In the genomic region with DNA sequence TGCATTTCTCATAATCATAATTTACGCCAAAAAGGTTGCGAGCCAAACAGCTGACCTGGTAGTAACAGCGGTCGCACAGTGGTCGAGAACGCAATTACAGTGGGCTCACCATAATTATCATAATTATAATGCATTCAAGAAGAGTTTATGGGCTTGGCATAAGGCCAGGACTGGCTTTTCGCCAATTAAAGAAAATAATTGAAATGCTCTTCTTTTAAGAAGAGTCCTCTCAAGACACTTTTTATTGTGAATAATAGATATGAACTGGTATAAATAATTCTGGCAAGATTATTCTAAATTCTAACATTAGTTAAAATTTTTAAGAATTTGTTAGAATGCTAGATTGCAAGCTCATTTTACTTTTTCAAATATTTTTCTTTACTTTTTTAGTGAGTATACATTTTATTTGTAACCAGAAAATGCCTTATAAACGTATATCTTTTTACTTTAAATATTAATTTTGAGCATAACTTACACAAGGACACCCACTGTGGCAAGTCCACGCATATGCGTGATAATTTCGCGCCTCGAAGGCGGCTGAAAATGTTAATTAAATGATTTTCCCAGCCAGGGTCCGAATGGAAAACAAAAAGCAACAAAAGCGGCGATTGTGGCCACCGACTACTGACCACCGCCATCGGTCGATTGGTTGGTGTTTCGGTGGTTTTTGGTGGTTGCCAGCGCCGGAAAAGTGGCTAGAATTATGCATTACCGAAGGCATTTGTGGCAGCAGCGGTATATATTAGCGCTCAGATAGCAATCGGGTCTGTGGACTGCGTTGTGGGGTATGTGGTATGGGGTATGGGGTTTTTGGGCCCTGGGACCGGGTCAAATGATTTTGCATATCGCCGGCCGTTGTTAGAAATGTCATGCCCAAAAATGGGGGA, we compare ENCODE assay signal across 1 fruit fly cellular context.
TF ChIP-seq lines count a peak whose summit lies in the region.

No protein-coding gene starts in this region.

TF ChIP-seq in whole organism, embryonic, 481 proteins besides CTCF, POLR2A, EP300 and RAD21 (continued from another document and continues in another):
- TF ChIP-seq grau (tag; optimal IDR thresholded peaks at IDR 0.05; lab: Kevin White, UChicago), result peak; percentile 44
- peak; percentile 44 for TF ChIP-seq Sox100B (GFP tag; optimal IDR thresholded peaks at IDR 0.05; lab: Kevin White, UChicago)
- no peak for TF ChIP-seq CG11398 (GFP tag; optimal IDR thresholded peaks at IDR 0.05; lab: Kevin White, UChicago)
- no peak for TF ChIP-seq CG4282 (GFP tag; optimal IDR thresholded peaks at IDR 0.05; lab: Kevin White, UChicago)
- TF ChIP-seq CG7372 (GFP tag; IDR thresholded peaks at IDR 0.05; lab: Robert Waterston, UW), result no peak
- no peak for TF ChIP-seq sr (GFP tag; IDR thresholded peaks at IDR 0.05; lab: Robert Waterston, UW)
- no peak for TF ChIP-seq CG8290 (GFP tag; optimal IDR thresholded peaks at IDR 0.05; lab: Kevin White, UChicago)
- TF ChIP-seq CG8290 (tag; optimal IDR thresholded peaks at IDR 0.05; lab: Kevin White, UChicago), result peak in 1 of 2 experiments; percentile 54
- no peak for TF ChIP-seq CG7357 (GFP tag; IDR thresholded peaks at IDR 0.05; lab: Robert Waterston, UW)
- peak; percentile 41 for TF ChIP-seq CG30403 (GFP tag; optimal IDR thresholded peaks at IDR 0.05; lab: Kevin White, UChicago)
- no peak for TF ChIP-seq jigr1 (GFP tag; IDR thresholded peaks at IDR 0.05; lab: Robert Waterston, UW)
- no peak for TF ChIP-seq CG7987 (GFP tag; optimal IDR thresholded peaks at IDR 0.05; lab: Kevin White, UChicago)
- TF ChIP-seq CG18476 (GFP tag; optimal IDR thresholded peaks at IDR 0.05; lab: Kevin White, UChicago), result no peak
- no peak for TF ChIP-seq CG3407 (GFP tag; optimal IDR thresholded peaks at IDR 0.05; lab: Kevin White, UChicago)
- no peak for TF ChIP-seq Gug (GFP tag; IDR thresholded peaks at IDR 0.05; lab: Robert Waterston, UW)
- no peak for TF ChIP-seq disco-r (GFP tag; optimal IDR thresholded peaks at IDR 0.05; lab: Kevin White, UChicago)
- TF ChIP-seq CG8359 (GFP tag; optimal IDR thresholded peaks at IDR 0.05; lab: Kevin White, UChicago; ENCODE audit: borderline replicate concordance), result no peak
- TF ChIP-seq kay (GFP tag; optimal IDR thresholded peaks at IDR 0.05; lab: Kevin White, UChicago), result no peak
- peak in 1 of 2 experiments; percentile 32 for TF ChIP-seq eve (GFP tag; optimal IDR thresholded peaks at IDR 0.05; lab: Kevin White, UChicago)
- peak in 1 of 2 experiments; percentile 11 for TF ChIP-seq dpn (GFP tag; optimal IDR thresholded peaks at IDR 0.05; lab: Kevin White, UChicago)
- TF ChIP-seq sima (GFP tag; optimal IDR thresholded peaks at IDR 0.05; lab: Kevin White, UChicago), result no peak
- no peak for TF ChIP-seq Kr (GFP tag; optimal IDR thresholded peaks at IDR 0.05; lab: Kevin White, UChicago)
- TF ChIP-seq CG42726 (GFP tag; IDR thresholded peaks at IDR 0.05; lab: Robert Waterston, UW; ENCODE audit: partially characterized antibody), result no peak
- TF ChIP-seq Nf-YA (GFP tag; IDR thresholded peaks at IDR 0.05; lab: Robert Waterston, UW), result no peak
- TF ChIP-seq Hr51 (GFP tag; optimal IDR thresholded peaks at IDR 0.05; lab: Kevin White, UChicago), result peak in 1 of 2 experiments; percentile 44
- TF ChIP-seq dysf (GFP tag; IDR thresholded peaks at IDR 0.05; lab: Robert Waterston, UW), result 0 out of 3 replicates have a peak, but pooled peaks have one; percentile 35
- no peak for TF ChIP-seq D19A (tag; optimal IDR thresholded peaks at IDR 0.05; lab: Kevin White, UChicago)
- peak; percentile 54 for TF ChIP-seq row (GFP tag; IDR thresholded peaks at IDR 0.05; lab: Robert Waterston, UW)
- TF ChIP-seq lmd (GFP tag; IDR thresholded peaks at IDR 0.05; lab: Robert Waterston, UW), result peak; percentile 45; the same call in 1 of the 2 replicates
- TF ChIP-seq tx (GFP tag; optimal IDR thresholded peaks at IDR 0.05; lab: Kevin White, UChicago), result no peak
- no peak for TF ChIP-seq CG30020 (tag; optimal IDR thresholded peaks at IDR 0.05; lab: Kevin White, UChicago)
- no peak for TF ChIP-seq CG1603 (tag; optimal IDR thresholded peaks at IDR 0.05; lab: Kevin White, UChicago)
- no peak for TF ChIP-seq Dfd (GFP tag; optimal IDR thresholded peaks at IDR 0.05; lab: Kevin White, UChicago)
- TF ChIP-seq CG7556 (GFP tag; optimal IDR thresholded peaks at IDR 0.05; lab: Kevin White, UChicago), result peak; percentile 50
- TF ChIP-seq stwl (tag; optimal IDR thresholded peaks at IDR 0.05; lab: Kevin White, UChicago), result no peak
- TF ChIP-seq CG18011 (GFP tag; optimal IDR thresholded peaks at IDR 0.05; lab: Kevin White, UChicago), result no peak
- TF ChIP-seq CG2199 (GFP tag; IDR thresholded peaks at IDR 0.05; lab: Robert Waterston, UW), result 0 out of 3 replicates have a peak, but pooled peaks have one; percentile 14
- TF ChIP-seq Dref (GFP tag; IDR thresholded peaks at IDR 0.05; lab: Robert Waterston, UW), result no peak
- TF ChIP-seq B-H2 (GFP tag; optimal IDR thresholded peaks at IDR 0.05; lab: Kevin White, UChicago), result no peak
- TF ChIP-seq CG3281 (GFP tag; optimal IDR thresholded peaks at IDR 0.05; lab: Kevin White, UChicago), result no peak
- TF ChIP-seq CG12071 (GFP tag; optimal IDR thresholded peaks at IDR 0.05; lab: Kevin White, UChicago), result no peak
- TF ChIP-seq CG4617 (GFP tag; optimal IDR thresholded peaks at IDR 0.05; lab: Kevin White, UChicago; ENCODE audit: borderline replicate concordance), result no peak
- peak; percentile 15 for TF ChIP-seq CG7839 (tag; optimal IDR thresholded peaks at IDR 0.05; lab: Kevin White, UChicago)
- peak; percentile 5 for TF ChIP-seq odd (GFP tag; optimal IDR thresholded peaks at IDR 0.05; lab: Kevin White, UChicago)
- TF ChIP-seq CG34224 (GFP tag; IDR thresholded peaks at IDR 0.05; lab: Robert Waterston, UW; ENCODE audit: partially characterized antibody), result no peak
- TF ChIP-seq lbe (GFP tag; optimal IDR thresholded peaks at IDR 0.05; lab: Kevin White, UChicago), result no peak
- no peak for TF ChIP-seq br (optimal IDR thresholded peaks at IDR 0.05; lab: Kevin White, UChicago)
- TF ChIP-seq CG4730 (GFP tag; IDR thresholded peaks at IDR 0.05; lab: Robert Waterston, UW), result no peak
- TF ChIP-seq Fer1 (GFP tag; optimal IDR thresholded peaks at IDR 0.05; lab: Kevin White, UChicago), result no peak
- no peak for TF ChIP-seq crp (GFP tag; optimal IDR thresholded peaks at IDR 0.05; lab: Kevin White, UChicago)
- TF ChIP-seq dimm (GFP tag; IDR thresholded peaks at IDR 0.05; lab: Robert Waterston, UW), result no peak
- TF ChIP-seq C15 (GFP tag; IDR thresholded peaks at IDR 0.05; lab: Robert Waterston, UW), result no peak
- no peak for TF ChIP-seq Usf (GFP tag; optimal IDR thresholded peaks at IDR 0.05; lab: Kevin White, UChicago)
- TF ChIP-seq ase (GFP tag; IDR thresholded peaks at IDR 0.05; lab: Robert Waterston, UW), result no peak
- TF ChIP-seq amos (GFP tag; IDR thresholded peaks at IDR 0.05; lab: Robert Waterston, UW; ENCODE audit: partially characterized antibody), result peak; percentile 14; the same call in 1 of the 2 replicates
- TF ChIP-seq CG6272 (GFP tag; IDR thresholded peaks at IDR 0.05; lab: Robert Waterston, UW), result no peak
- no peak for TF ChIP-seq so (GFP tag; IDR thresholded peaks at IDR 0.05; lab: Robert Waterston, UW)
- peak in 1 of 3 experiments; percentile 41 for TF ChIP-seq lola (GFP tag; optimal IDR thresholded peaks at IDR 0.05; lab: Kevin White, UChicago)
- no peak for TF ChIP-seq Hr78 (GFP tag; optimal IDR thresholded peaks at IDR 0.05; lab: Kevin White, UChicago)
- TF ChIP-seq CG3065 (GFP tag; optimal IDR thresholded peaks at IDR 0.05; lab: Kevin White, UChicago), result no peak
- TF ChIP-seq CG2712 (tag; optimal IDR thresholded peaks at IDR 0.05; lab: Kevin White, UChicago), result peak; percentile 39
- TF ChIP-seq CG5180 (GFP tag; optimal IDR thresholded peaks at IDR 0.05; lab: Kevin White, UChicago), result no peak
- TF ChIP-seq ftz-f1 (GFP tag; optimal IDR thresholded peaks at IDR 0.05; lab: Kevin White, UChicago), result no peak
- TF ChIP-seq psq (GFP tag; optimal IDR thresholded peaks at IDR 0.05; lab: Kevin White, UChicago), result no peak
- TF ChIP-seq E2f1 (GFP tag; IDR thresholded peaks at IDR 0.05; lab: Robert Waterston, UW), result no peak
- peak; percentile 21 for TF ChIP-seq CoRest (tag; optimal IDR thresholded peaks at IDR 0.05; lab: Kevin White, UChicago)
- TF ChIP-seq CG10462 (GFP tag; optimal IDR thresholded peaks at IDR 0.05; lab: Kevin White, UChicago), result no peak
- no peak for TF ChIP-seq CG8089 (GFP tag; optimal IDR thresholded peaks at IDR 0.05; lab: Kevin White, UChicago)
- TF ChIP-seq CG12155 (GFP tag; optimal IDR thresholded peaks at IDR 0.05; lab: Kevin White, UChicago), result no peak
- no peak for TF ChIP-seq chif (GFP tag; optimal IDR thresholded peaks at IDR 0.05; lab: Kevin White, UChicago)
- no peak for TF ChIP-seq Six4 (GFP tag; optimal IDR thresholded peaks at IDR 0.05; lab: Kevin White, UChicago)
- no peak for TF ChIP-seq ttk (GFP tag; IDR thresholded peaks at IDR 0.05; lab: Robert Waterston, UW)
- TF ChIP-seq ap (GFP tag; IDR thresholded peaks at IDR 0.05; lab: Robert Waterston, UW), result peak; percentile 16; the same call in 1 of the 2 replicates
- no peak for TF ChIP-seq CG15011 (GFP tag; optimal IDR thresholded peaks at IDR 0.05; lab: Kevin White, UChicago)
- no peak for TF ChIP-seq yki (optimal IDR thresholded peaks at IDR 0.05; lab: Kevin White, UChicago)
- no peak for TF ChIP-seq aop (GFP tag; IDR thresholded peaks at IDR 0.05; lab: Robert Waterston, UW)
- TF ChIP-seq Dbx (GFP tag; IDR thresholded peaks at IDR 0.05; lab: Robert Waterston, UW), result no peak
- TF ChIP-seq mirr (GFP tag; optimal IDR thresholded peaks at IDR 0.05; lab: Kevin White, UChicago), result no peak
- no peak for TF ChIP-seq CG33213 (GFP tag; optimal IDR thresholded peaks at IDR 0.05; lab: Kevin White, UChicago)
- TF ChIP-seq shn (GFP tag; optimal IDR thresholded peaks at IDR 0.05; lab: Kevin White, UChicago), result no peak
- TF ChIP-seq B-H1 (GFP tag; IDR thresholded peaks at IDR 0.05; lab: Robert Waterston, UW), result no peak
- peak; percentile 14; the same call in 1 of the 2 replicates for TF ChIP-seq Xrp1 (GFP tag; IDR thresholded peaks at IDR 0.05; lab: Robert Waterston, UW)
- peak; percentile 25 for TF ChIP-seq CG16815 (GFP tag; optimal IDR thresholded peaks at IDR 0.05; lab: Kevin White, UChicago)
- peak; percentile 15 for TF ChIP-seq CG17385 (GFP tag; optimal IDR thresholded peaks at IDR 0.05; lab: Kevin White, UChicago)
- no peak for TF ChIP-seq CG15479 (GFP tag; optimal IDR thresholded peaks at IDR 0.05; lab: Kevin White, UChicago)
- TF ChIP-seq MTF-1 (GFP tag; optimal IDR thresholded peaks at IDR 0.05; lab: Kevin White, UChicago; ENCODE audit: borderline replicate concordance), result no peak
- TF ChIP-seq CG7786 (GFP tag; optimal IDR thresholded peaks at IDR 0.05; lab: Kevin White, UChicago), result no peak
- TF ChIP-seq CG8924 (tag; optimal IDR thresholded peaks at IDR 0.05; lab: Kevin White, UChicago), result peak; percentile 22
- TF ChIP-seq CG4328 (GFP tag; optimal IDR thresholded peaks at IDR 0.05; lab: Kevin White, UChicago), result no peak
- no peak for TF ChIP-seq Lhr (GFP tag; optimal IDR thresholded peaks at IDR 0.05; lab: Kevin White, UChicago)
- TF ChIP-seq PHDP (tag; optimal IDR thresholded peaks at IDR 0.05; lab: Kevin White, UChicago), result no peak
- no peak for TF ChIP-seq YL-1 (GFP tag; optimal IDR thresholded peaks at IDR 0.05; lab: Kevin White, UChicago)
- no peak for TF ChIP-seq CG5953 (GFP tag; IDR thresholded peaks at IDR 0.05; lab: Robert Waterston, UW)
- TF ChIP-seq zf30C (GFP tag; optimal IDR thresholded peaks at IDR 0.05; lab: Kevin White, UChicago), result no peak
- TF ChIP-seq CG16863 (GFP tag; optimal IDR thresholded peaks at IDR 0.05; lab: Kevin White, UChicago), result no peak
- TF ChIP-seq eyg (GFP tag; optimal IDR thresholded peaks at IDR 0.05; lab: Kevin White, UChicago), result no peak
- no peak for TF ChIP-seq Taf1 (GFP tag; IDR thresholded peaks at IDR 0.05; lab: Robert Waterston, UW)
- TF ChIP-seq klu (GFP tag; IDR thresholded peaks at IDR 0.05; lab: Robert Waterston, UW), result no peak
- TF ChIP-seq Lpt (GFP tag; optimal IDR thresholded peaks at IDR 0.05; lab: Kevin White, UChicago), result no peak
- peak; percentile 6 for TF ChIP-seq Jarid2 (GFP tag; optimal IDR thresholded peaks at IDR 0.05; lab: Kevin White, UChicago)
- TF ChIP-seq Asciz (GFP tag; optimal IDR thresholded peaks at IDR 0.05; lab: Kevin White, UChicago), result no peak
- TF ChIP-seq lilli (GFP tag; optimal IDR thresholded peaks at IDR 0.05; lab: Kevin White, UChicago), result peak; percentile 18
- TF ChIP-seq dmrt11E (tag; optimal IDR thresholded peaks at IDR 0.05; lab: Kevin White, UChicago), result peak; percentile 46
- TF ChIP-seq Aef1 (GFP tag; IDR thresholded peaks at IDR 0.05; lab: Robert Waterston, UW), result no peak
- TF ChIP-seq Gsc (GFP tag; IDR thresholded peaks at IDR 0.05; lab: Robert Waterston, UW), result no peak
- TF ChIP-seq CG10274 (GFP tag; optimal IDR thresholded peaks at IDR 0.05; lab: Kevin White, UChicago), result no peak
- no peak for TF ChIP-seq jumu (GFP tag; optimal IDR thresholded peaks at IDR 0.05; lab: Kevin White, UChicago)
- no peak for TF ChIP-seq CG4854 (GFP tag; optimal IDR thresholded peaks at IDR 0.05; lab: Kevin White, UChicago)
- TF ChIP-seq ssp (GFP tag; IDR thresholded peaks at IDR 0.05; lab: Robert Waterston, UW), result no peak
- no peak for TF ChIP-seq CG13287 (GFP tag; IDR thresholded peaks at IDR 0.05; lab: Robert Waterston, UW; ENCODE audit: partially characterized antibody)
- no peak for TF ChIP-seq otp (GFP tag; IDR thresholded peaks at IDR 0.05; lab: Robert Waterston, UW)
- TF ChIP-seq Myb (GFP tag; optimal IDR thresholded peaks at IDR 0.05; lab: Kevin White, UChicago), result no peak
- TF ChIP-seq tio (GFP tag; optimal IDR thresholded peaks at IDR 0.05; lab: Kevin White, UChicago), result no peak
- no peak for TF ChIP-seq CG14667 (GFP tag; IDR thresholded peaks at IDR 0.05; lab: Robert Waterston, UW)
- TF ChIP-seq CG1647 (GFP tag; optimal IDR thresholded peaks at IDR 0.05; lab: Kevin White, UChicago), result no peak
- TF ChIP-seq pan (optimal IDR thresholded peaks at IDR 0.05; lab: Kevin White, UChicago), result no peak
- no peak for TF ChIP-seq pan (GFP tag; optimal IDR thresholded peaks at IDR 0.05 in 1 of 2, IDR thresholded peaks at IDR 0.05 in 1 of 2)
- TF ChIP-seq HHEX (GFP tag; optimal IDR thresholded peaks at IDR 0.05; lab: Kevin White, UChicago), result no peak
- TF ChIP-seq Mad (GFP tag; optimal IDR thresholded peaks at IDR 0.05; lab: Kevin White, UChicago), result no peak
- no peak for TF ChIP-seq Dip3 (GFP tag; optimal IDR thresholded peaks at IDR 0.05; lab: Kevin White, UChicago)
- TF ChIP-seq Ada2b (GFP tag; IDR thresholded peaks at IDR 0.05; lab: Robert Waterston, UW), result no peak
- no peak for TF ChIP-seq ro (GFP tag; IDR thresholded peaks at IDR 0.05; lab: Robert Waterston, UW)
- TF ChIP-seq CG12659 (GFP tag; optimal IDR thresholded peaks at IDR 0.05; lab: Kevin White, UChicago), result peak; percentile 36
- TF ChIP-seq CG18262 (tag; optimal IDR thresholded peaks at IDR 0.05; lab: Kevin White, UChicago), result peak; percentile 51
- TF ChIP-seq Atf6 (GFP tag; IDR thresholded peaks at IDR 0.05; lab: Robert Waterston, UW), result peak; percentile 5; the same call in 1 of the 2 replicates
